Fruit fly (Drosophila melanogaster) whole organism, prepupa: ENCODE measurements around the gene CG34238.

Source experiments
- Blimp-1 ChIP-seq: fragments of 200-800 bp; sonication (Bioruptor generic); optimal IDR thresholded peaks from 3 replicates; lab custom pipeline; 2017; ENCODE audit warnings: missing biosample characterization, missing genetic modification characterization, mild to moderate bottlenecking, moderate library complexity, missing genetic modification reagents
- CG1621 ChIP-seq: fragments of 200-800 bp; sonication (Bioruptor generic); optimal IDR thresholded peaks from 3 replicates; lab custom pipeline; 2018; ENCODE audit warnings: missing biosample characterization, mild to moderate bottlenecking, missing genetic modification characterization
- CG32006 ChIP-seq: fragments of 200-800 bp; sonication (Bioruptor generic); optimal IDR thresholded peaks from 3 replicates; lab custom pipeline; 2017; ENCODE audit warnings: missing biosample characterization, mild to moderate bottlenecking, missing genetic modification characterization
- CG6276 ChIP-seq: fragments of 200-800 bp; sonication (Bioruptor generic); optimal IDR thresholded peaks from 2 replicates; lab custom pipeline; 2017; ENCODE audit warnings: missing biosample characterization, mild to moderate bottlenecking, missing genetic modification characterization
- CG6792 ChIP-seq: fragments of 200-800 bp; sonication (Bioruptor generic); optimal IDR thresholded peaks from 3 replicates; lab custom pipeline; 2016; ENCODE audit warnings: missing biosample characterization, missing genetic modification characterization
- CG6808 ChIP-seq: fragments of 200-800 bp; sonication (Bioruptor generic); optimal IDR thresholded peaks from 3 replicates; lab custom pipeline; 2017; ENCODE audit warnings: missing biosample characterization, missing genetic modification characterization, mild to moderate bottlenecking, moderate library complexity, missing genetic modification reagents
- Gug ChIP-seq: fragments of 200-800 bp; sonication (Bioruptor generic); IDR thresholded peaks from 2 replicates; pipeline ENCODE4 v1.3.6; 2022; ENCODE audit warnings: missing biosample characterization, missing genetic modification characterization
- Lpt ChIP-seq: fragments of 200-800 bp; sonication (Bioruptor generic); optimal IDR thresholded peaks from 3 replicates; lab custom pipeline; 2016; ENCODE audit warnings: missing biosample characterization, missing genetic modification characterization
- Sox102F ChIP-seq: fragments of 200-800 bp; sonication (Bioruptor generic); optimal IDR thresholded peaks from 2 replicates; lab custom pipeline; 2016; ENCODE audit warnings: missing biosample characterization, mild to moderate bottlenecking, missing genetic modification characterization
- salr ChIP-seq, 2 experiments: fragments of 200-800 bp; sonication (Bioruptor generic); optimal IDR thresholded peaks; 3 replicates each; lab custom pipeline; 2016 to 2018; ENCODE audit warnings: missing biosample characterization in 2 of 2, missing genetic modification characterization in 2 of 2, mild to moderate bottlenecking in 1 of 2
- ss ChIP-seq, 2 experiments: fragments of 200-800 bp; sonication (Bioruptor generic); optimal IDR thresholded peaks; 2 replicates in 1 of 2; 3 replicates in 1 of 2; lab custom pipeline; 2017 to 2018; ENCODE audit warnings: mild to moderate bottlenecking in 2 of 2, missing biosample characterization in 2 of 2, missing genetic modification characterization in 2 of 2, moderate library complexity in 1 of 2

- TF ChIP-seq CG6276 (GFP tag; lab: Kevin White, UChicago) (no peak), CG6792 (GFP tag; lab: Kevin White, UChicago) (peak; percentile 38), CG32006 (GFP tag; lab: Kevin White, UChicago) (peak; percentile 7), ss (GFP tag; optimal IDR thresholded peaks at IDR 0.05; lab: Kevin White, UChicago) (peak; percentile 29 to 64), Sox102F (GFP tag; lab: Kevin White, UChicago) (peak; percentile 15), CG1621 (tag; lab: Kevin White, UChicago) (peak; percentile 53), Gug (GFP tag; lab: Robert Waterston, UW) (no peak), Blimp-1 (GFP tag; lab: Kevin White, UChicago) (no peak), salr (GFP tag; optimal IDR thresholded peaks at IDR 0.05; lab: Kevin White, UChicago) (peak in 1 of 2 experiments; percentile 26), Lpt (GFP tag; lab: Kevin White, UChicago) (no peak), CG6808 (GFP tag; lab: Kevin White, UChicago) (peak; percentile 35)
These were observed 30.3 kb downstream of the CG34238 start for dm6 chr3L:10656451-10657198.
